Worm (Caenorhabditis elegans) whole organism, young adult: ENCODE data around the gene dhhc-8.

ENCODE experiments used
- C17E4.6 ChIP-seq: fragments of 200-800 bp; sonication (Bioruptor generic); IDR thresholded peaks from 2 replicates; pipeline ENCODE4 v1.3.6; 2022; ENCODE audit warnings: missing genetic modification reagents, missing genetic modification characterization, missing compliant biosample characterization
- D2030.7 ChIP-seq: fragments of 200-800 bp; sonication (Bioruptor generic); IDR thresholded peaks from 2 replicates; pipeline ENCODE4 v1.3.6; 2022; ENCODE audit warnings: missing genetic modification reagents, missing genetic modification characterization, missing compliant biosample characterization
- F33H1.4 ChIP-seq: fragments of 200-800 bp; sonication (Bioruptor generic); IDR thresholded peaks from 2 replicates; pipeline ENCODE4 v1.3.6; 2022; ENCODE audit warnings: missing genetic modification reagents, missing genetic modification characterization, missing compliant biosample characterization
- F37B4.10 ChIP-seq: fragments of 200-800 bp; sonication (Bioruptor generic); IDR thresholded peaks from 2 replicates; pipeline ENCODE4 v1.3.6; 2022; ENCODE audit warnings: missing genetic modification characterization, missing compliant biosample characterization
- F39B2.1 ChIP-seq: fragments of 200-800 bp; sonication (Bioruptor generic); IDR thresholded peaks from 2 replicates; pipeline ENCODE4 v1.3.6; 2022; ENCODE audit warnings: missing genetic modification reagents, missing genetic modification characterization, missing compliant biosample characterization
- F52B5.7 ChIP-seq: sonication (generic microtip); optimal IDR thresholded peaks from 2 replicates; lab custom pipeline; 2016; ENCODE audit warnings: mild to moderate bottlenecking, missing genetic modification characterization, missing compliant biosample characterization
- F55B11.4 ChIP-seq: sonication (generic microtip); optimal IDR thresholded peaks from 2 replicates; lab custom pipeline; 2016; ENCODE audit warnings: missing compliant biosample characterization, missing genetic modification characterization, borderline replicate concordance; ENCODE audit not compliant: insufficient read depth
- F57C9.4 ChIP-seq: sonication (generic microtip); optimal IDR thresholded peaks from 2 replicates; lab custom pipeline; 2017; ENCODE audit warnings: mild to moderate bottlenecking, missing genetic modification characterization, missing compliant biosample characterization
- T07F8.4 ChIP-seq: sonication (generic microtip); optimal IDR thresholded peaks from 2 replicates; lab custom pipeline; 2016; ENCODE audit warnings: mild to moderate bottlenecking, missing genetic modification characterization, moderate library complexity, missing compliant biosample characterization
- athp-1 ChIP-seq: sonication (generic microtip); optimal IDR thresholded peaks from 2 replicates; lab custom pipeline; 2017; ENCODE audit warnings: mild to moderate bottlenecking, missing genetic modification characterization, missing compliant biosample characterization
- attf-3 ChIP-seq: fragments of 200-800 bp; sonication (Bioruptor generic); conservative IDR thresholded peaks from 2 replicates; pipeline ENCODE4 v1.3.6; 2022; ENCODE audit warnings: missing genetic modification reagents, missing genetic modification characterization, missing compliant biosample characterization
- attf-5 ChIP-seq: fragments of 200-800 bp; sonication (Bioruptor generic); optimal IDR thresholded peaks from 2 replicates; lab custom pipeline; 2018; ENCODE audit warnings: mild to moderate bottlenecking, missing genetic modification characterization, missing compliant biosample characterization
- bed-1 ChIP-seq: fragments of 200-800 bp; sonication (Bioruptor generic); IDR thresholded peaks from 2 replicates; pipeline ENCODE4 v1.3.6; 2022; ENCODE audit warnings: missing genetic modification reagents, missing genetic modification characterization, missing compliant biosample characterization
- ccch-3 ChIP-seq: fragments of 200-800 bp; sonication (Bioruptor generic); optimal IDR thresholded peaks from 2 replicates; lab custom pipeline; 2018; ENCODE audit warnings: mild to moderate bottlenecking, missing genetic modification characterization, missing compliant biosample characterization
- ceh-79 ChIP-seq: sonication (generic microtip); optimal IDR thresholded peaks from 2 replicates; lab custom pipeline; 2017; ENCODE audit warnings: mild to moderate bottlenecking, missing genetic modification characterization, missing compliant biosample characterization
- ceh-91 ChIP-seq: fragments of 200-800 bp; sonication (Bioruptor generic); IDR thresholded peaks from 2 replicates; pipeline ENCODE4 v1.3.6; 2022; ENCODE audit warnings: missing genetic modification reagents, missing genetic modification characterization, missing compliant biosample characterization
- dpl-1 ChIP-seq: fragments of 150-350 bp; optimal IDR thresholded peaks from 2 replicates; lab custom pipeline; 2014; ENCODE audit warnings: missing biosample characterization, missing genetic modification reagents, missing genetic modification characterization
- egl-18 ChIP-seq: fragments of 200-800 bp; sonication (Bioruptor generic); IDR thresholded peaks from 2 replicates; pipeline ENCODE4 v1.3.6; 2022; ENCODE audit warnings: missing genetic modification reagents, missing genetic modification characterization, missing compliant biosample characterization
- egrh-3 ChIP-seq: fragments of 200-800 bp; sonication (Bioruptor generic); IDR thresholded peaks from 2 replicates; pipeline ENCODE4 v1.3.6; 2022; ENCODE audit warnings: missing genetic modification reagents, missing genetic modification characterization, missing compliant biosample characterization
- fkh-3 ChIP-seq: sonication (generic microtip); optimal IDR thresholded peaks from 2 replicates; lab custom pipeline; 2016; ENCODE audit warnings: mild to moderate bottlenecking, missing genetic modification characterization, missing compliant biosample characterization
- gei-17 ChIP-seq: fragments of 200-800 bp; sonication (Bioruptor generic); optimal IDR thresholded peaks from 2 replicates; lab custom pipeline; 2018; ENCODE audit warnings: mild to moderate bottlenecking, missing genetic modification characterization, missing compliant biosample characterization
- him-1 ChIP-seq: sonication (generic microtip); optimal IDR thresholded peaks from 2 replicates; lab custom pipeline; 2016; ENCODE audit warnings: missing genotype, missing genetic modification reagents, missing genetic modification characterization, missing compliant biosample characterization
- hmg-1.2 ChIP-seq: fragments of 200-800 bp; sonication (Bioruptor generic); IDR thresholded peaks from 2 replicates; pipeline ENCODE4 v1.3.6; 2022; ENCODE audit warnings: missing genetic modification reagents, missing genetic modification characterization, missing compliant biosample characterization
- hmg-20 ChIP-seq: fragments of 200-800 bp; sonication (Bioruptor generic); IDR thresholded peaks from 2 replicates; pipeline ENCODE4 v1.3.6; 2022; ENCODE audit warnings: missing genetic modification reagents, missing genetic modification characterization, missing compliant biosample characterization
- hsf-1 ChIP-seq: fragments of 200-800 bp; sonication (Bioruptor generic); IDR thresholded peaks from 2 replicates; pipeline ENCODE4 v1.3.6; 2022; ENCODE audit warnings: missing genetic modification reagents, missing genetic modification characterization, missing compliant biosample characterization
- let-607 ChIP-seq, 2 experiments: fragments of 200-800 bp in 1 of 2; sonication (Bioruptor generic) in 1 of 2; sonication (generic microtip) in 1 of 2; optimal IDR thresholded peaks; 2 replicates each; lab custom pipeline; 2016 to 2018; ENCODE audit warnings: mild to moderate bottlenecking in 2 of 2, missing compliant biosample characterization in 2 of 2, missing genetic modification characterization in 2 of 2, moderate library complexity in 2 of 2, missing genotype in 1 of 2
- lin-54 ChIP-seq: fragments of 200-800 bp; sonication (Bioruptor generic); optimal IDR thresholded peaks from 2 replicates; lab custom pipeline; 2018; ENCODE audit warnings: mild to moderate bottlenecking, missing genetic modification characterization, missing compliant biosample characterization
- lsl-1 ChIP-seq: fragments of 200-800 bp; sonication (Bioruptor generic); optimal IDR thresholded peaks from 2 replicates; lab custom pipeline; 2018; ENCODE audit warnings: mild to moderate bottlenecking, missing genetic modification characterization, moderate library complexity, missing compliant biosample characterization
- madf-3 ChIP-seq: fragments of 200-800 bp; sonication (Bioruptor generic); IDR thresholded peaks from 2 replicates; pipeline ENCODE4 v1.3.6; 2022; ENCODE audit warnings: missing genetic modification reagents, missing genetic modification characterization, missing compliant biosample characterization
- madf-6 ChIP-seq: fragments of 200-800 bp; sonication (Bioruptor generic); IDR thresholded peaks from 2 replicates; pipeline ENCODE4 v1.3.6; 2022; ENCODE audit warnings: missing genetic modification reagents, missing genetic modification characterization, missing compliant biosample characterization
- mes-4 ChIP-seq: sonication (generic microtip); optimal IDR thresholded peaks from 2 replicates; lab custom pipeline; 2016; ENCODE audit warnings: missing genotype, missing genetic modification characterization, missing compliant biosample characterization
- nfya-1 ChIP-seq: sonication (generic microtip); optimal IDR thresholded peaks from 2 replicates; lab custom pipeline; 2017; ENCODE audit warnings: antibody characterized with exemption, missing compliant biosample characterization, missing genetic modification characterization, borderline replicate concordance; ENCODE audit not compliant: insufficient read depth
- nfyb-1 ChIP-seq: fragments of 200-800 bp; sonication (Bioruptor generic); IDR thresholded peaks from 2 replicates; pipeline ENCODE4 v1.3.6; 2022; ENCODE audit warnings: missing genetic modification reagents, missing genetic modification characterization, missing compliant biosample characterization
- nhr-27 ChIP-seq: fragments of 200-800 bp; sonication (Bioruptor generic); optimal IDR thresholded peaks from 2 replicates; lab custom pipeline; 2018; ENCODE audit warnings: mild to moderate bottlenecking, missing genetic modification characterization, moderate library complexity, missing compliant biosample characterization
- nhr-80 ChIP-seq: sonication (generic microtip); optimal IDR thresholded peaks from 2 replicates; lab custom pipeline; 2016; ENCODE audit warnings: missing genetic modification characterization, missing compliant biosample characterization
- nhr-90 ChIP-seq: sonication (generic microtip); optimal IDR thresholded peaks from 2 replicates; lab custom pipeline; 2016; ENCODE audit warnings: missing genotype, mild to moderate bottlenecking, missing genetic modification characterization, missing compliant biosample characterization
- snpc-3.4 ChIP-seq: sonication (generic microtip); optimal IDR thresholded peaks from 2 replicates; lab custom pipeline; 2017; ENCODE audit warnings: missing genetic modification characterization, mild to moderate bottlenecking, missing compliant biosample characterization, antibody characterized with exemption, moderate library complexity, missing genotype, missing genetic modification reagents
- snpc-4 ChIP-seq, 5 experiments: fragments of 150-350 bp in 1 of 5; sonication (generic microtip) in 4 of 5; optimal IDR thresholded peaks; 2 replicates each; lab custom pipeline; 2014 to 2018; ENCODE audit warnings: missing genetic modification characterization in 5 of 5, missing biosample characterization in 3 of 5, antibody characterized with exemption in 2 of 5, mild to moderate bottlenecking in 2 of 5, missing compliant biosample characterization in 2 of 5, missing genotype in 2 of 5, moderate library complexity in 2 of 5, missing genetic modification reagents in 1 of 5
- tbp1 ChIP-seq: fragments of 200-800 bp; sonication (Bioruptor generic); optimal IDR thresholded peaks from 2 replicates; lab custom pipeline; 2018; ENCODE audit warnings: mild to moderate bottlenecking, missing genetic modification characterization, missing compliant biosample characterization
- tbx-9 ChIP-seq: sonication (generic microtip); optimal IDR thresholded peaks from 2 replicates; lab custom pipeline; 2016; ENCODE audit warnings: borderline replicate concordance, missing genetic modification characterization, inconsistent platforms, missing compliant biosample characterization
- tlf-1 ChIP-seq: fragments of 200-800 bp; sonication (Bioruptor generic); optimal IDR thresholded peaks from 2 replicates; lab custom pipeline; 2018; ENCODE audit warnings: mild to moderate bottlenecking, missing genetic modification characterization, missing compliant biosample characterization
- unc-62 ChIP-seq: fragments of 150-350 bp; optimal IDR thresholded peaks from 2 replicates; lab custom pipeline; 2014; ENCODE audit warnings: missing biosample characterization, missing genetic modification reagents, missing genetic modification characterization
- xnd-1 ChIP-seq: sonication (generic microtip); optimal IDR thresholded peaks from 2 replicates; lab custom pipeline; 2016; ENCODE audit warnings: missing genotype, missing genetic modification reagents, missing genetic modification characterization, missing compliant biosample characterization
- zfh-2 ChIP-seq: fragments of 200-800 bp; sonication (Bioruptor generic); conservative IDR thresholded peaks from 2 replicates; pipeline ENCODE4 v1.3.6; 2022; ENCODE audit warnings: missing genetic modification reagents, missing genetic modification characterization, missing compliant biosample characterization
- ztf-18 ChIP-seq: sonication (generic microtip); optimal IDR thresholded peaks from 2 replicates; lab custom pipeline; 2016; ENCODE audit warnings: missing genotype, mild to moderate bottlenecking, missing genetic modification characterization, missing compliant biosample characterization
- ztf-3 ChIP-seq: fragments of 200-800 bp; sonication (Bioruptor generic); optimal IDR thresholded peaks from 2 replicates; lab custom pipeline; 2018; ENCODE audit warnings: mild to moderate bottlenecking, missing genetic modification characterization, missing compliant biosample characterization
- ztf-6 ChIP-seq: fragments of 200-800 bp; sonication (Bioruptor generic); IDR thresholded peaks from 2 replicates; pipeline ENCODE4 v1.3.6; 2022; ENCODE audit warnings: missing genetic modification reagents, missing genetic modification characterization, missing compliant biosample characterization

dhhc-8 gene

ce11 chrIII:13103980-13104379, 3.4 kb upstream of the dhhc-8 start:
- TF ChIP-seq ztf-3 (GFP tag; lab: Kevin White, UChicago) = no peak
- peak; percentile 55; the same call in 1 of the 2 replicates for TF ChIP-seq hmg-1.2 (GFP tag; lab: Robert Waterston, UW)

ce11 chrIII:13104410-13104809, 3.0 kb upstream of the dhhc-8 start:
- TF ChIP-seq ccch-3 (GFP tag; lab: Kevin White, UChicago) = no peak
- TF ChIP-seq him-1 = no peak
- TF ChIP-seq dpl-1 (GFP tag; lab: Kevin White, UChicago) = no peak
- peak; percentile 97 for TF ChIP-seq lsl-1 (GFP tag; lab: Kevin White, UChicago)
- no peak for TF ChIP-seq snpc-3.4
- no peak for TF ChIP-seq ceh-91
- no peak for TF ChIP-seq C17E4.6 (GFP tag; lab: Robert Waterston, UW)
- TF ChIP-seq tbp1 (GFP tag; lab: Kevin White, UChicago) = no peak
- TF ChIP-seq madf-6 (GFP tag; lab: Robert Waterston, UW) = peak; percentile 83
- TF ChIP-seq ztf-18 (tag; lab: Kevin White, UChicago) = no peak
- TF ChIP-seq hsf-1 = no peak
- no peak for TF ChIP-seq unc-62 (GFP tag; lab: Kevin White, UChicago)
- TF ChIP-seq F57C9.4 (tag; lab: Kevin White, UChicago) = no peak
- TF ChIP-seq egl-18 = no peak
- no peak for TF ChIP-seq nhr-27
- no peak for TF ChIP-seq mes-4
- no peak for TF ChIP-seq attf-3 (GFP tag; lab: Robert Waterston, UW)
- no peak for TF ChIP-seq bed-1 (GFP tag; lab: Robert Waterston, UW)
- no peak for TF ChIP-seq gei-17 (GFP tag; lab: Kevin White, UChicago)
- TF ChIP-seq let-607 (tag; optimal IDR thresholded peaks at IDR 0.05; lab: Kevin White, UChicago) = no peak
- no peak for TF ChIP-seq attf-5
- peak; percentile 87 for TF ChIP-seq xnd-1 (tag; lab: Kevin White, UChicago)
- TF ChIP-seq F55B11.4 (tag; lab: Kevin White, UChicago) = no peak
- no peak for TF ChIP-seq madf-3 (GFP tag; lab: Robert Waterston, UW)
- TF ChIP-seq lin-54 (GFP tag; lab: Kevin White, UChicago) = peak; percentile 37
- TF ChIP-seq nhr-80 = no peak
- TF ChIP-seq T07F8.4 = no peak
- no peak for TF ChIP-seq F52B5.7
- peak; percentile 89 for TF ChIP-seq F33H1.4
- no peak for TF ChIP-seq snpc-4 (GFP tag; optimal IDR thresholded peaks at IDR 0.05; lab: Kevin White, UChicago)
- TF ChIP-seq snpc-4 (tag; optimal IDR thresholded peaks at IDR 0.05; lab: Kevin White, UChicago) = no peak
- TF ChIP-seq nhr-90 (tag; lab: Kevin White, UChicago) = no peak
- TF ChIP-seq nfya-1 = no peak
- no peak for TF ChIP-seq tlf-1
- TF ChIP-seq egrh-3 (GFP tag; lab: Robert Waterston, UW) = no peak
- no peak for TF ChIP-seq tbx-9
- TF ChIP-seq F39B2.1 (GFP tag; lab: Robert Waterston, UW) = no peak
- TF ChIP-seq zfh-2 (GFP tag; lab: Robert Waterston, UW) = no peak
- TF ChIP-seq F37B4.10 = no peak
- TF ChIP-seq D2030.7 = peak; percentile 65
- no peak for TF ChIP-seq ztf-6 (GFP tag; lab: Robert Waterston, UW)
- no peak for TF ChIP-seq hmg-20
- no peak for TF ChIP-seq fkh-3 (tag; lab: Kevin White, UChicago)
- TF ChIP-seq athp-1 (tag; lab: Kevin White, UChicago) = no peak
- no peak for TF ChIP-seq ceh-79 (tag; lab: Kevin White, UChicago)
- TF ChIP-seq nfyb-1 (GFP tag; lab: Robert Waterston, UW) = no peak
